Fruit fly (Drosophila melanogaster) whole organism, embryonic: ENCODE data around the gene nxf4.

ENCODE experiments used
- Awh ChIP-seq: fragments of 200-800 bp; sonication (Bioruptor generic); IDR thresholded peaks from 2 replicates; pipeline ENCODE4, ENCODE4 v1.3.6; 2022; ENCODE audit warnings: missing biosample characterization, missing genetic modification characterization
- CG4328 ChIP-seq: fragments of 200-800 bp; sonication (Bioruptor generic); optimal IDR thresholded peaks from 3 replicates; lab custom pipeline; 2017; ENCODE audit warnings: missing biosample characterization, missing genetic modification reagents, missing genetic modification characterization
- CG4360 ChIP-seq: fragments of 200-800 bp; sonication (Bioruptor generic); IDR thresholded peaks from 2 replicates; pipeline ENCODE4 v1.3.6; 2022; ENCODE audit warnings: missing biosample characterization, missing genetic modification characterization
- CTCF ChIP-seq: fragments of 200-800 bp; sonication (Bioruptor generic); optimal IDR thresholded peaks from 2 replicates; lab custom pipeline; 2017; ENCODE audit warnings: missing biosample characterization, mild to moderate bottlenecking, missing genetic modification characterization, moderate library complexity
- Lhr ChIP-seq: fragments of 200-800 bp; sonication (Bioruptor generic); optimal IDR thresholded peaks from 3 replicates; lab custom pipeline; 2017; ENCODE audit warnings: mild to moderate bottlenecking, missing biosample characterization, missing genetic modification reagents, missing genetic modification characterization
- Trl ChIP-seq, 3 experiments: fragments of >200 bp in 2 of 3; fragments of 200-800 bp in 1 of 3; sonication (Bioruptor generic) in 1 of 3; optimal IDR thresholded peaks; 2 replicates in 1 of 3; 3 replicates in 2 of 3; lab custom pipeline; 2016 to 2017; ENCODE audit warnings: missing biosample characterization in 1 of 3, missing genetic modification characterization in 1 of 3
- aop ChIP-seq: fragments of 200-800 bp; sonication (Bioruptor generic); IDR thresholded peaks from 2 replicates; pipeline ENCODE4 v1.3.6; 2022; ENCODE audit warnings: missing biosample characterization, missing genetic modification characterization
- caup ChIP-seq: fragments of 200-800 bp; sonication (Bioruptor generic); optimal IDR thresholded peaks from 3 replicates; lab custom pipeline; 2017; ENCODE audit warnings: missing biosample characterization, mild to moderate bottlenecking, missing genetic modification characterization, moderate library complexity; ENCODE audit not compliant: severe bottlenecking
- chinmo ChIP-seq: fragments of 200-800 bp; sonication (Bioruptor generic); IDR thresholded peaks from 4 replicates; pipeline ENCODE4 v1.3.6; 2022; ENCODE audit warnings: missing biosample characterization, missing genetic modification characterization; ENCODE audit not compliant: partially characterized antibody
- odd ChIP-seq: fragments of 200-800 bp; sonication (Bioruptor generic); optimal IDR thresholded peaks from 2 replicates; lab custom pipeline; 2017; ENCODE audit warnings: missing biosample characterization, mild to moderate bottlenecking, missing genetic modification characterization

nxf4 gene

dm6 chr3R:7394047-7394446 is 47.5 kb downstream of the nxf4 start (continued):
- TF ChIP-seq odd (GFP tag; lab: Kevin White, UChicago) (no peak), caup (no peak), chinmo (0 out of 4 replicates have a peak, but pooled peaks have one; percentile 24), Awh (GFP tag; lab: Robert Waterston, UW) (no peak), CTCF (peak; percentile 79), CG4360 (no peak), aop (GFP tag; lab: Robert Waterston, UW) (no peak), CG4328 (no peak), Lhr (no peak), Trl (optimal IDR thresholded peaks at IDR 0.05; lab: Kevin White, UChicago) (peak; percentile 2 to 30), Trl (GFP tag; optimal IDR thresholded peaks at IDR 0.05; lab: Kevin White, UChicago) (no peak)
- TF ChIP-seq, all 482 proteins: peak for 5
